Fruit fly (Drosophila melanogaster) Kc167 (cell line): ENCODE data around the gene CG13362.

ENCODE experiments used
- Myc ChIP-seq: fragments of >200 bp; optimal IDR thresholded peaks from 2 replicates; lab custom pipeline; 2017; ENCODE audit warnings: missing external identifiers
- Sin3A ChIP-seq: fragments of >200 bp; optimal IDR thresholded peaks from 2 replicates; lab custom pipeline; 2018; ENCODE audit warnings: missing external identifiers
- h ChIP-seq: fragments of >200 bp; optimal IDR thresholded peaks from 3 replicates; lab custom pipeline; 2018; ENCODE audit warnings: missing external identifiers
- insv ChIP-seq: fragments of >200 bp; optimal IDR thresholded peaks from 3 replicates; lab custom pipeline; 2018; ENCODE audit warnings: missing external identifiers
- psq ChIP-seq: fragments of >200 bp; optimal IDR thresholded peaks from 2 replicates; lab custom pipeline; 2017; ENCODE audit warnings: missing external identifiers
- ttk ChIP-seq: sonication (Bioruptor generic); optimal IDR thresholded peaks from 2 replicates; lab custom pipeline; 2017; ENCODE audit warnings: missing external identifiers

CG13362 gene

DNA sequence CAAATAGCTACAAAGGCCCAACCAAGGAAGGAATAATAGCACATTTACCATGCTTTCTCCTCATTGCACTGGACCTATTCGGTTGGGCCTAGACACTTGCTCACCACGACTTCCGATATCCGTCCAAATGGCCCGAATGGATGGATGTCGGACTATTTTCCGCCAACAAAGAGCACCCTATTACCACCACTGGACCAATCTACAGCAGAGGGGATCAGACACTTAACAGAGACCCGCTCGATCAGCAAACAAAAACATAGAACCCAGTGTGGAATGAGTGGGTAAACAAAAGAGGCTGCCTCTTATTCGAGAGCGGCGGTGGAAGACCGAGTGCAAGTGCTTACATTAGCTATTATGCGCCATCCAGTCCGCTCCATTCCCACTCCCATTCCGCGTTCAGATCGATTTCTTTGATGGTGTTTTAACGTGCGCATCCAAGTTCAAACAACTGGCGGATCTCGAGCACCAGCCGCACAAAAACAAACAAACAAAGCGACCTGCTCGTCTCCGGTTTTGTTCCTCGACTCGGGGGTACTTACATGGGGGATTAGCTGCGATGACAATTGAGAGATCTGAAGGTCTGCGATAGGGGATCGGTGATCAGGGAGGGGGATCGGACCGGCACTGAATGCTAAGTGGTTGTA is 17.5 kb upstream of the CG13362 start:
- TF ChIP-seq insv (lab: Kevin White, UChicago) (no peak), Myc (lab: Kevin White, UChicago) (no peak), psq (lab: Kevin White, UChicago) (no peak), ttk (no peak), h (no peak), Sin3A (no peak)

dm6 chrX:767928-768327 is 16.8 kb upstream of the CG13362 start:
- TF ChIP-seq Myc (lab: Kevin White, UChicago) (no peak), Sin3A (no peak), insv (lab: Kevin White, UChicago) (no peak), psq (lab: Kevin White, UChicago) (no peak), ttk (no peak), h (no peak)

- TF ChIP-seq ttk (no peak), psq (lab: Kevin White, UChicago) (no peak), Sin3A (no peak), insv (lab: Kevin White, UChicago) (no peak), h (no peak)
Observed at dm6 chrX:766094-766493, 15.0 kb upstream of the CG13362 start.

dm6 chrX:765039-765508 is 14.0 kb upstream of the CG13362 start, which contains the start of gene RpL22:
TSS of gene RpL22 (minus strand) at chrX:765130.
- TF ChIP-seq h, result no peak
- no peak for TF ChIP-seq ttk
- no peak for TF ChIP-seq Sin3A
- no peak for TF ChIP-seq Myc (lab: Kevin White, UChicago)
- no peak for TF ChIP-seq psq (lab: Kevin White, UChicago)
- TF ChIP-seq insv (lab: Kevin White, UChicago), result no peak

DNA sequence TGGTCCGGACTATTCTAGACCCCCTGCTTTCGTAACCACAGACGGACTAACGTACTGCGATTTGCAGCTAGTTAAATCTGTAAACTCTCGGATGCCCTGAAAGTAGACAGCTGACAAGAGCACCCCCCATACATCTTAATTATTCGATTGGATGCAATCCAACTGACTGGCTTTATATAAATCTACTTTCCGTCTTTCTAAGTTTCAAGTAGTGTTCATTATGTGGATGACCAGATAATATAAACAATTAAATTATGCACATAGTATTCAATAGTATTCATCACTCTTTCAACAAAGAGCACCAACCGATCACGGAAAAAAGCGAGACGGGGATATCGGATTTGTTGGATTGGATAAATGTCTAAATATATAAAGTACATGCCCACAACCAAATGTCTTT is 10.9 kb upstream of the CG13362 start:
- TF ChIP-seq psq (lab: Kevin White, UChicago) (no peak), h (no peak), insv (lab: Kevin White, UChicago) (no peak), Myc (lab: Kevin White, UChicago) (no peak), Sin3A (no peak), ttk (no peak)

DNA sequence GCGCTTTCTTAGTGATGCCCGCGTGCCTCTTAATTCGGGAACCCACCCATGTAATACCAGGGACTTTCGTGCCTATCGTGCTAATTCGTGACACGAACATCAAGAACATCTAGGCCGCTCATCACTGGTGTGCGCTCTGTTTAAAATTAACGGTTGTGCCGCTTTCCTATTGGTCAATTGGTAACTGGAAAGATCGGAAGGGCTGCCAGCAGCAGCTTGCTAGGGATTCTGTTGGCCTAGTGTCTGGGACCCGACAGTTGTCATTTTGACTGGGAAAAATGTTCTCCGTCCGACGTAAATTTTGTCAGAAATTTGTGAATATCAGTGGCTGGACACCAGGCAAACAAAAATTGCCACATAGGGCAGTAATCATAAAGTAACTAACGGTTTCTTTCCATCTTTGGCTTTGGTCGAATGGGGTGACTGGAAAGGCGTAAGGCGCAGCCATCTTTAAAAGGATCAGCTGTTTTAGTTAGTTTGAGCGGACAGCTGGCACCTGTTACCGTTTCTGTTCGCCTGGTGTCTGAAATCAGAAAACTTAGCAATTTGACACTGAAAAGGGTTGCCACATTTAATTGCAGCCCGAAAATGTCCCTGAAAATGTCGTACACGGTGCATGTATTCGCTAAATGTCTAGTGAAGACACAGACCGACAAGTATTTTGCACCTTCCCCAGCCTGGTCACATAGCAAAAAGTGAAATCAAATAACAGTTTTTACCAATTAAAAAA is 8.0 kb upstream of the CG13362 start, which contains the start of gene CG5273:
CG5273 (plus strand) TSS at position 703 of the 730 bp plus-strand sequence.
- no peak for TF ChIP-seq Sin3A
- TF ChIP-seq insv (lab: Kevin White, UChicago), result no peak
- TF ChIP-seq h, result no peak
- TF ChIP-seq psq (lab: Kevin White, UChicago), result no peak
- no peak for TF ChIP-seq ttk
- TF ChIP-seq Myc (lab: Kevin White, UChicago), result no peak

DNA sequence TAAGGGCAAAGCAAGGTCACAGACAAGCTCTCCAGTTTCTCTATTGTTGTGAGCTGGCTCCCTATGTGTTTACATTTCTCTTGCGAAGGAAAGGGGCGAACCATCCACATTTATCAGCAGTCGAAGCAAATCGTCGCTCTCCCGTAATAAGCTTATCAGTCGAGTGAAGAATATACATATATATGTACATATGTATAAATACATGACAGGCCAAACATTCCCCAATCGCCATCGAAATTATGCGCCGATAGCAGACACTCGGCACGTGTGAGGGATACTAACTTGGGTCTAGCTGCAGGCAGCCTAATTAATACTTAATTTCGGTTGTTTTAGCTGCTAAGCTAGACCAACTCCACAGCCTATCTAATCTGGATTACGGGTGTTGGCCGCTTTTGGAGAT is 5.8 kb upstream of the CG13362 start:
- no peak for TF ChIP-seq insv (lab: Kevin White, UChicago)
- no peak for TF ChIP-seq Myc (lab: Kevin White, UChicago)
- TF ChIP-seq ttk, result no peak
- TF ChIP-seq h, result no peak
- TF ChIP-seq Sin3A, result no peak
- TF ChIP-seq psq (lab: Kevin White, UChicago), result no peak

dm6 chrX:755642-756332 is 4.7 kb upstream of the CG13362 start:
- no peak for TF ChIP-seq h
- TF ChIP-seq Sin3A, result no peak
- no peak for TF ChIP-seq insv (lab: Kevin White, UChicago)
- TF ChIP-seq Myc (lab: Kevin White, UChicago), result no peak
- no peak for TF ChIP-seq psq (lab: Kevin White, UChicago)
- no peak for TF ChIP-seq ttk

DNA sequence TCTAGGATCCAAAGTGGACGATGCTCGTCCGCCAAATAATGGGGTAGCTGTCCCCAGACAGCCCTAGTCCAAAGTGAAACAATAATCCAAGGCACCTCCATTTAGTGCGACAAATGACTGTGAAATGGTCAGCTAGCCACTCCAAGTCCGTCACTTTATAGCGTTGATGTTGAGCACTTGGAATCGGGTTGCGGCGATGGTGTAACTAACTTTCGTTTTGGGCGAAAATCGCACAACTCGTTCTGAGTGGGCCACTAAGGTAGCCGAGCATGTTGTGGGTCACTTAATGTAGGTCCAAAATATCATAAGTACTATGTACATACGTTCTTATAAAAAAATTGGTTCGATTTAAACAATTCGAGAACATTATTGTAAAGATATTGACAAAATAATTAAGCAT is 2.5 kb upstream of the CG13362 start, which contains the start of gene CG13361:
CG13361 (minus strand) TSS at position 101 of the 400 bp plus-strand sequence.
- no peak for TF ChIP-seq psq (lab: Kevin White, UChicago)
- TF ChIP-seq Sin3A, result no peak
- TF ChIP-seq insv (lab: Kevin White, UChicago), result no peak
- no peak for TF ChIP-seq ttk
- TF ChIP-seq h, result no peak
- no peak for TF ChIP-seq Myc (lab: Kevin White, UChicago)

DNA sequence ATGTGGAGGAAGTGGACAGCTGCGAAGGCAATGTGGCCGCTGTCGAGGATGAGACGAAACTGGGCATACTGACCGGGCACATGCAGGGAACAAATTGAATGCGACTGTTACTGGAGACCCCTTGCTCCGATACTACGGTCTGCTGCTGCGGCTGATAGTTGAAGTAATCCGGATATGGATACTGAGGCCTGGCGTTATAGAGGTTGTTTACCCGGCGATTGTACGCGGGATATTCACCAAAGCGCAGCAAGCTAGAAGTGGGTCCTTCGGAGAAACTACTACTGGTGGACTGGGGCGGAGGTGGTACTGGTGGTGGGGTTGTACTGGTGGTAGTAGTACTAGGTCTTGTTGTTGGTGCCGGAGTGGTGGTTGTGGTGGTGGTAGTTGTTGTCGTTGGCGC is 1.1 kb downstream of the CG13362 start, which contains the start of gene CG5254:
CG5254 (plus strand) TSS at position 301 of the 400 bp plus-strand sequence.
- no peak for TF ChIP-seq insv (lab: Kevin White, UChicago)
- TF ChIP-seq Myc (lab: Kevin White, UChicago), result no peak
- no peak for TF ChIP-seq h
- TF ChIP-seq psq (lab: Kevin White, UChicago), result no peak
- TF ChIP-seq Sin3A, result no peak
- TF ChIP-seq ttk, result no peak

DNA sequence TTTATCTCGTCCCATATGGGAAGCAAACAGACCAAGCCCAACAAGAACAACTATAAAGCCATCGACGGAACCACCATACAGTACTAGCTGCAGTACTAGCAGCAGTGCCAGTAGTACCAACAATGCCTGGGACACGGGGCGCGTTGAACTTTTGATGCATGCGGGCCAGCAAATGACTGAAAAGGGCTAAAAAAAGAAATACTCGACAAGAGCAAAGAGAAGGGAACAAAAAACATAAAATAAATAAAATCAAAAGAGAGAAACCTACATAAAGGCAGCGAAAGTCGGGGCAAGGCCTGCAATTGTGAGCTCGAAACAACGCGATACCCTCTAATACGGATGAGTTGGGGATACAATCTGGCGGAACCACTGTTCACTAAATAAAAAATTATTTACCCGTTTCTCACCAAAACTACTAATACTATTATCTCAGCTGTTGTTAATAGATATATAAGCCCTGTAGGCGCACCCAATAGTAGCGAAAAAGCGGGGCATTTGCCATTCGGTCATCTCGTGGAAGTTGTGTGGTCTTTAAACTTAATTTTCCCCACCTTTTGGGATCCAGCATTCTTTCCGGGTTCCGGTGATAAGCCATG is 11.4 kb downstream of the CG13362 start:
- TF ChIP-seq h (no peak), ttk (no peak), Sin3A (no peak)

- TF ChIP-seq Myc (lab: Kevin White, UChicago) (no peak), ttk (no peak), h (no peak), psq (lab: Kevin White, UChicago) (no peak), insv (lab: Kevin White, UChicago) (no peak)
Observed at dm6 chrX:724496-724895, 26.6 kb downstream of the CG13362 start.
